Worm (Caenorhabditis elegans): ENCODE measurements around the gene hlh-8.

The hlh-8 gene

DNA sequence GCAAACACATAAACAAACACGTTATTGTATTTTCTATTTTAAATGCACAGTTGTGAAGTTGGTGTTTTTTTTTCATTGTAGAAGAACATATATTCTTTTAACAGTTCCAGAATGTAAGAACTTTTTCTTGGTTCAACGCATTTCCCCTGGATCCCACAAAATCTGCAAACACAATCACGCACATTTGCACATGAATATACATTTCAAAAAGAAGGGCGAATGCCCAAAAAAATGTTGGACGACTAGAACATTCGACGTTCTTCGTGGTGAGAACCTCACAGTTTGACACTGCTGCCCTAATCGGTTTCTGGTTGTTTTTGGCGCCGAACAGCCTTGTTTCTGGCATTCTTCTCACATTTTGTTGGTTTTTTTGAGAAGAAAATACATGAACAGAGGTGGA, 6.7 kb upstream of the hlh-8 start (continued):
- TF ChIP-seq isw-1 (GFP tag; IDR thresholded peaks at IDR 0.05) (no peak; the same call in 1 of the 2 replicates), dpl-1 (GFP tag; optimal IDR thresholded peaks at IDR 0.05) (peak in 1 of 3 experiments; percentile 47), F16B12.6 (tag; optimal IDR thresholded peaks at IDR 0.05) (peak; percentile 90), egl-13 (tag; optimal IDR thresholded peaks at IDR 0.05) (no peak), tbx-2 (tag; optimal IDR thresholded peaks at IDR 0.05) (no peak), zag-1 (tag; optimal IDR thresholded peaks at IDR 0.05) (no peak), nhr-47 (tag; optimal IDR thresholded peaks at IDR 0.05) (peak; percentile 49), irx-1 (tag; optimal IDR thresholded peaks at IDR 0.05) (peak; percentile 2), xbp-1 (tag; optimal IDR thresholded peaks at IDR 0.05) (peak; percentile 16), nhr-84 (tag; optimal IDR thresholded peaks at IDR 0.05) (no peak), nhr-20 (tag; optimal IDR thresholded peaks at IDR 0.05) (peak; percentile 27), ceh-82 (tag; optimal IDR thresholded peaks at IDR 0.05) (no peak), lin-35 (GFP tag; optimal IDR thresholded peaks at IDR 0.05) (peak in 1 of 2 experiments; percentile 27), unc-98 (GFP tag; IDR thresholded peaks at IDR 0.05) (no peak), pag-3 (tag; optimal IDR thresholded peaks at IDR 0.05; ENCODE audit: borderline replicate concordance, insufficient read depth) (no peak), mab-9 (GFP tag; IDR thresholded peaks at IDR 0.05) (no peak), lin-14 (GFP tag; optimal IDR thresholded peaks at IDR 0.05) (peak; percentile 52), ztf-11 (tag; optimal IDR thresholded peaks at IDR 0.05) (no peak), mep-1 (tag; optimal IDR thresholded peaks at IDR 0.05) (peak; percentile 70), nhr-11 (tag; optimal IDR thresholded peaks at IDR 0.05) (no peak), ceh-90 (tag; optimal IDR thresholded peaks at IDR 0.05) (no peak)

DNA sequence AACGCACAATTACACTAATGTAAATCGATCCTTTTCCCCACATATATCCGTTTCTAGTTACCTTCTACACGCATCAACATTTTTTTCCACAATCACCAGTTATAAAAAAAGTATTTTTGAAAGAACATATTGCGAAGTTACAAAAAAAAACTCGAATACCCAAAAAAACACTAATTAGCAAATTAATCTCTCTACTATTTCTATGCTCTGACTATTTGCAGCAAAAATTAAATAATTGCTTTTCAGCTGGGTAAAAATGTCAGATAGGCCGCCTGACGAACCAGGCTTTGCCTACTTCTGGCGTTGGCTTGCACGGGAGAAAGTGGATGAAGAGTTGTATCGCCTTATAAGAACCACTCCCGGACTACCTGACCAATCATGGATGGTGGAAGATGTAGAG, 6.1 kb upstream of the hlh-8 start, which contains the start of gene K07E3.1:
K07E3.1 (plus strand) TSS at position 247 of the 400 bp plus-strand sequence.
- TF ChIP-seq ztf-4 (tag; optimal IDR thresholded peaks at IDR 0.05) (no peak), nhr-85 (tag) (peak; percentile 72)

DNA sequence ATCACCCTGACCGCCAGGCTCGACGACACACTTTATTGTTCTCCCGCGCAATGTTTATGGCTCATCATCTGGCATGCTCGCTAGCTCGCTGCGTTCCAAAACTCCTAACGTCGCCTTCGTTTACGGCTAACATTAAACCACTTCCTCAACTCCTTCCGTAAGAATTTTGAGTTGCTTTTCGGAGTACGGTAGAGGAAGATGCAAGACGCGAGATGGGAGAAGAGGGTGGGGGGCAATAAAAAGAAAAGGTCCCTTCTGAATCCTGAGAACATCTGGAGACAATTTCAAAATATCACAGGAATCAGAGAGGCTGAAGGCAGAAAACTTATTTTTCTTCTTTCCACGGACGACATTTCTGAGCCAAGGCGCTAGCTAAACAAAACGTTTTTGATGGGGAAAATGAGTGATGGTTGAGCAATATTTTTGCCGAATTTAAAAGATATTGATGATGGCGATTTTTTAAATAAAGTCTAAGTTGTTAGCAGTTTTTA, 1.6 kb downstream of the hlh-8 start:
- TF ChIP-seq fkh-4 (tag; optimal IDR thresholded peaks at IDR 0.05; ENCODE audit: borderline replicate concordance): peak; percentile 62
- no peak for TF ChIP-seq nhr-19 (GFP tag; conservative IDR thresholded peaks at IDR 0.05)
- peak; percentile 84 for TF ChIP-seq dsc-1 (tag; optimal IDR thresholded peaks at IDR 0.05)

ce11 chrX:8120281-8120680, 4.0 kb downstream of the hlh-8 start:
- no peak for TF ChIP-seq mep-1 (tag; optimal IDR thresholded peaks at IDR 0.05)
- no peak for TF ChIP-seq unc-62 (GFP tag; optimal IDR thresholded peaks at IDR 0.05)
- TF ChIP-seq swsn-7 (tag; optimal IDR thresholded peaks at IDR 0.05): no peak
- TF ChIP-seq ztf-4 (tag; optimal IDR thresholded peaks at IDR 0.05): no peak
- TF ChIP-seq tbx-2 (tag; optimal IDR thresholded peaks at IDR 0.05): no peak
- TF ChIP-seq pag-3 (tag; optimal IDR thresholded peaks at IDR 0.05; ENCODE audit: borderline replicate concordance, insufficient read depth): no peak
- TF ChIP-seq nhr-71 (tag; optimal IDR thresholded peaks at IDR 0.05): no peak
- TF ChIP-seq unc-98 (GFP tag; IDR thresholded peaks at IDR 0.05): no peak
- no peak for TF ChIP-seq fkh-8 (tag; optimal IDR thresholded peaks at IDR 0.05)

DNA sequence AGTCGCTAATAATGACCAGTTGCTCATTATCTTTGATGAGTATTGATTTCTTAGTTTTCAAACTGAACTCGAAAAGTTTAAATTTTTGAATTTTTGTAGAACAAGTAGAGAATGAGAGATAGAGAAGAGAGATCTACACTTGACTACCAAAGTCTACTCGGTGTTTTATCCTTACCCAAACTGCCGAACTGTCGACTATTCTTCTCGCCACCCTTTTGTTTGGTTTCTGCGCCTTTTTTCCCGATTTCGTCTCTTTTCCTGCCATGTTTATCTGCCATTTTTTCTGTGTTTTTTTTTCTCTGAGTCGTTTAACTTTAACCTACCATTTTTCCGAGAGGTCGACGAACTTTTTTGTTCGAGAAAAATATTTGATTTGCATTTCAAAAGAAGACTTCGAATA, 6.9 kb downstream of the hlh-8 start, which contains the start of gene C02B8.12:
C02B8.12 (minus strand) TSS at position 175 of the 400 bp plus-strand sequence.
- TF ChIP-seq C04F5.9 (tag; optimal IDR thresholded peaks at IDR 0.05) (no peak), lin-14 (GFP tag; optimal IDR thresholded peaks at IDR 0.05) (peak; percentile 15)

- TF ChIP-seq lin-15B (tag; optimal IDR thresholded peaks at IDR 0.05) (no peak), aly-2 (tag; optimal IDR thresholded peaks at IDR 0.05) (no peak), ceh-88 (GFP tag; IDR thresholded peaks at IDR 0.05) (no peak), jun-1 (tag; optimal IDR thresholded peaks at IDR 0.05) (no peak), pqm-1 (tag; optimal IDR thresholded peaks at IDR 0.05) (no peak), fkh-10 (GFP tag; optimal IDR thresholded peaks at IDR 0.05) (no peak), aha-1 (tag; optimal IDR thresholded peaks at IDR 0.05) (no peak), unc-86 (tag; optimal IDR thresholded peaks at IDR 0.05) (no peak), nhr-47 (tag; optimal IDR thresholded peaks at IDR 0.05) (no peak)
These were observed 13.3 kb downstream of the hlh-8 start, which contains the start of gene frpr-1 for ce11 chrX:8129543-8129942. Gene frpr-1 (minus strand): TSS chrX:8129643.

Data from whole organism, L1 larva.